Fruit fly (Drosophila melanogaster): ENCODE data around the gene eff.

Gene eff

dm6 chr3R:14714147-14714903 is 26.8 kb downstream of the eff start (continued):
- TF ChIP-seq BtbVII (GFP tag; optimal IDR thresholded peaks at IDR 0.05), result peak; percentile 46
- no peak for TF ChIP-seq CHES-1-like (GFP tag; optimal IDR thresholded peaks at IDR 0.05)
- no peak for TF ChIP-seq CG11093 (GFP tag; IDR thresholded peaks at IDR 0.05)
- TF ChIP-seq sisA (GFP tag; IDR thresholded peaks at IDR 0.05), result peak; percentile 76
- peak; percentile 88 for TF ChIP-seq Asciz (GFP tag; optimal IDR thresholded peaks at IDR 0.05)
- TF ChIP-seq crol (GFP tag; IDR thresholded peaks at IDR 0.05), result peak; percentile 94
- peak; percentile 60 for TF ChIP-seq nau (GFP tag; optimal IDR thresholded peaks at IDR 0.05)
- peak; percentile 82 for TF ChIP-seq CG17361 (GFP tag; IDR thresholded peaks at IDR 0.05)
- peak; percentile 62 for TF ChIP-seq CG15601 (tag; optimal IDR thresholded peaks at IDR 0.05)
- TF ChIP-seq Mrtf (GFP tag; IDR thresholded peaks at IDR 0.05), result no peak
- TF ChIP-seq CG13424 (tag; optimal IDR thresholded peaks at IDR 0.05), result peak; percentile 84
- no peak for TF ChIP-seq CG3065 (GFP tag; optimal IDR thresholded peaks at IDR 0.05)
- TF ChIP-seq CG12942 (GFP tag; optimal IDR thresholded peaks at IDR 0.05), result no peak
- no peak for TF ChIP-seq CG10321 (GFP tag; IDR thresholded peaks at IDR 0.05)
- TF ChIP-seq Nf-YA (GFP tag; IDR thresholded peaks at IDR 0.05), result peak; percentile 52; the same call in 1 of the 2 replicates
- TF ChIP-seq maf-S (GFP tag; optimal IDR thresholded peaks at IDR 0.05), result peak; percentile 32
- TF ChIP-seq peb (GFP tag; IDR thresholded peaks at IDR 0.05), result no peak
- 0 out of 3 replicates have a peak, but pooled peaks have one; percentile 31 for TF ChIP-seq knrl (GFP tag; IDR thresholded peaks at IDR 0.05; ENCODE audit: partially characterized antibody)
- TF ChIP-seq bsh (GFP tag; optimal IDR thresholded peaks at IDR 0.05), result peak in 1 of 2 experiments; percentile 90
- no peak for TF ChIP-seq CG14050 (GFP tag; IDR thresholded peaks at IDR 0.05)
- TF ChIP-seq ac (GFP tag; optimal IDR thresholded peaks at IDR 0.05), result no peak
- TF ChIP-seq MESR4 (GFP tag; optimal IDR thresholded peaks at IDR 0.05), result no peak
- TF ChIP-seq CG6765 (GFP tag; optimal IDR thresholded peaks at IDR 0.05), result no peak
- TF ChIP-seq ranshi (GFP tag; IDR thresholded peaks at IDR 0.05), result peak; percentile 59; the same call in 1 of the 2 replicates
- TF ChIP-seq CG14710 (tag; optimal IDR thresholded peaks at IDR 0.05), result peak; percentile 94
- TF ChIP-seq nerfin-1 (tag; optimal IDR thresholded peaks at IDR 0.05), result no peak
- TF ChIP-seq CG4820 (GFP tag; optimal IDR thresholded peaks at IDR 0.05), result peak; percentile 92
- TF ChIP-seq org-1 (GFP tag; optimal IDR thresholded peaks at IDR 0.05), result peak; percentile 35
- 0 out of 3 replicates have a peak, but pooled peaks have one; percentile 34 for TF ChIP-seq CG6175 (GFP tag; IDR thresholded peaks at IDR 0.05)
- peak; percentile 75 for TF ChIP-seq HLH3B (GFP tag; IDR thresholded peaks at IDR 0.05)
- no peak for TF ChIP-seq CG12219 (GFP tag; optimal IDR thresholded peaks at IDR 0.05)
- TF ChIP-seq Pdp1 (GFP tag; optimal IDR thresholded peaks at IDR 0.05), result peak in 1 of 2 experiments; percentile 32
- TF ChIP-seq chm (GFP tag; IDR thresholded peaks at IDR 0.05), result peak; percentile 86
- peak; percentile 54; the same call in 1 of the 2 replicates for TF ChIP-seq ttk (GFP tag; IDR thresholded peaks at IDR 0.05)
- TF ChIP-seq Trl (optimal IDR thresholded peaks at IDR 0.05), result peak; percentile 38 to 69
- peak; percentile 14 for TF ChIP-seq Trl (GFP tag; optimal IDR thresholded peaks at IDR 0.05)
- TF ChIP-seq CG7556 (GFP tag; optimal IDR thresholded peaks at IDR 0.05), result no peak
- no peak for TF ChIP-seq ken (GFP tag; IDR thresholded peaks at IDR 0.05)
- TF ChIP-seq CG32532 (GFP tag; IDR thresholded peaks at IDR 0.05), result peak; percentile 33; the same call in 1 of the 2 replicates
- no peak; the same call in 1 of the 2 replicates for TF ChIP-seq Ptx1 (GFP tag; IDR thresholded peaks at IDR 0.05)
- no peak for TF ChIP-seq ftz-f1 (GFP tag; optimal IDR thresholded peaks at IDR 0.05)
- peak; percentile 84 for TF ChIP-seq sug (tag; optimal IDR thresholded peaks at IDR 0.05)
- TF ChIP-seq CG10274 (GFP tag; optimal IDR thresholded peaks at IDR 0.05), result peak; percentile 41
- peak; percentile 73 for TF ChIP-seq Abd-B (GFP tag; optimal IDR thresholded peaks at IDR 0.05)
- TF ChIP-seq z (GFP tag; IDR thresholded peaks at IDR 0.05), result peak; percentile 27; the same call in 1 of the 3 replicates
- TF ChIP-seq Sin3A (optimal IDR thresholded peaks at IDR 0.05), result no peak
- no peak for TF ChIP-seq mirr (GFP tag; optimal IDR thresholded peaks at IDR 0.05)
- TF ChIP-seq bbx (GFP tag; IDR thresholded peaks at IDR 0.05; ENCODE audit: partially characterized antibody), result no peak
- peak; percentile 56; the same call in 1 of the 2 replicates for TF ChIP-seq CG32772 (GFP tag; IDR thresholded peaks at IDR 0.05)
- peak; percentile 85 for TF ChIP-seq nom (GFP tag; optimal IDR thresholded peaks at IDR 0.05)

All from whole organism, embryonic.